Fruit fly (Drosophila melanogaster) whole organism, embryonic: Measurements from ENCODE around the gene CG4957.
A peak's percentile ranks its signal among the peaks of the same experiment; 100 is the strongest.

Experiments
- CG10543 ChIP-seq: fragments of 200-800 bp; sonication (Bioruptor generic); optimal IDR thresholded peaks from 3 replicates; lab custom pipeline; 2017; ENCODE audit warnings: missing biosample characterization, mild to moderate bottlenecking, missing genetic modification characterization, moderate library complexity
- CG11093 ChIP-seq: fragments of 200-800 bp; sonication (Bioruptor generic); IDR thresholded peaks from 3 replicates; pipeline ENCODE4 v1.3.6; 2022; ENCODE audit warnings: missing biosample characterization, missing genetic modification characterization
- CG11723 ChIP-seq: fragments of 200-800 bp; sonication (Bioruptor generic); optimal IDR thresholded peaks from 2 replicates; lab custom pipeline; 2017; ENCODE audit warnings: missing biosample characterization, mild to moderate bottlenecking, missing genetic modification characterization
- CG12391 ChIP-seq: fragments of 200-800 bp; sonication (Bioruptor generic); optimal IDR thresholded peaks from 3 replicates; lab custom pipeline; 2018; ENCODE audit warnings: missing biosample characterization, mild to moderate bottlenecking, missing genetic modification characterization, moderate library complexity
- CG16779 ChIP-seq: fragments of 200-800 bp; sonication (Bioruptor generic); IDR thresholded peaks from 2 replicates; pipeline ENCODE4 v1.3.6; 2022; ENCODE audit warnings: missing biosample characterization, missing genetic modification characterization
- CG16815 ChIP-seq: fragments of 200-800 bp; sonication (Bioruptor generic); optimal IDR thresholded peaks from 3 replicates; lab custom pipeline; 2017; ENCODE audit warnings: missing biosample characterization, mild to moderate bottlenecking, missing genetic modification characterization
- CG17328 ChIP-seq: fragments of 200-800 bp; sonication (Bioruptor generic); IDR thresholded peaks from 2 replicates; pipeline ENCODE4 v1.3.6; 2022; ENCODE audit warnings: missing biosample characterization, missing genetic modification characterization
- CG1792 ChIP-seq: fragments of 200-800 bp; sonication (Bioruptor generic); optimal IDR thresholded peaks from 2 replicates; lab custom pipeline; 2016; ENCODE audit warnings: missing biosample characterization, missing genetic modification characterization
- CG18011 ChIP-seq: fragments of 200-800 bp; sonication (Bioruptor generic); optimal IDR thresholded peaks from 2 replicates; lab custom pipeline; 2017; ENCODE audit warnings: missing biosample characterization, missing genetic modification characterization, mild to moderate bottlenecking, moderate library complexity, missing genotype
- CG18262 ChIP-seq: fragments of 200-800 bp; optimal IDR thresholded peaks from 3 replicates; lab custom pipeline; 2019; ENCODE audit warnings: missing biosample characterization, mild to moderate bottlenecking, missing genetic modification characterization, moderate library complexity
- CG2116 ChIP-seq: fragments of 200-800 bp; sonication (Bioruptor generic); optimal IDR thresholded peaks from 3 replicates; lab custom pipeline; 2018; ENCODE audit warnings: missing biosample characterization, mild to moderate bottlenecking, missing genetic modification characterization
- CG2678 ChIP-seq: fragments of 200-800 bp; sonication (Bioruptor generic); optimal IDR thresholded peaks from 3 replicates; lab custom pipeline; 2019; ENCODE audit warnings: missing biosample characterization, mild to moderate bottlenecking, missing genetic modification characterization, moderate library complexity
- CG31365 ChIP-seq: fragments of 200-800 bp; sonication (Bioruptor generic); optimal IDR thresholded peaks from 2 replicates; lab custom pipeline; 2018; ENCODE audit warnings: missing biosample characterization, mild to moderate bottlenecking, missing genetic modification characterization
- CG3163 ChIP-seq: fragments of 200-800 bp; sonication (Bioruptor generic); optimal IDR thresholded peaks from 3 replicates; lab custom pipeline; 2016; ENCODE audit warnings: missing biosample characterization, missing genetic modification characterization
- CG7271 ChIP-seq: fragments of 200-800 bp; sonication (Bioruptor generic); optimal IDR thresholded peaks from 2 replicates; lab custom pipeline; 2018; ENCODE audit warnings: missing biosample characterization, mild to moderate bottlenecking, missing genetic modification characterization, moderate library complexity
- CG7357 ChIP-seq: fragments of 200-800 bp; sonication (Bioruptor generic); IDR thresholded peaks from 3 replicates; pipeline ENCODE4 v1.3.6; 2022; ENCODE audit warnings: missing biosample characterization, missing genetic modification characterization
- CG7987 ChIP-seq: fragments of 200-800 bp; sonication (Bioruptor generic); optimal IDR thresholded peaks from 2 replicates; lab custom pipeline; 2018; ENCODE audit warnings: missing biosample characterization, mild to moderate bottlenecking, missing genetic modification characterization, moderate library complexity
- CG8924 ChIP-seq: fragments of 200-800 bp; optimal IDR thresholded peaks from 3 replicates; lab custom pipeline; 2019; ENCODE audit warnings: missing biosample characterization, mild to moderate bottlenecking, missing genetic modification characterization, moderate library complexity
- Fer1 ChIP-seq: fragments of 200-800 bp; sonication (Bioruptor generic); optimal IDR thresholded peaks from 2 replicates; lab custom pipeline; 2017; ENCODE audit warnings: missing biosample characterization, mild to moderate bottlenecking, missing genetic modification characterization
- HmgD ChIP-seq: fragments of 200-800 bp; sonication (Bioruptor generic); optimal IDR thresholded peaks from 3 replicates; lab custom pipeline; 2016; ENCODE audit warnings: missing biosample characterization, missing genetic modification characterization
- Hr3 ChIP-seq: fragments of 200-800 bp; sonication (Bioruptor generic); optimal IDR thresholded peaks from 3 replicates; lab custom pipeline; 2016; ENCODE audit warnings: missing biosample characterization, missing genetic modification characterization
- Mes4 ChIP-seq: fragments of 200-800 bp; sonication (Bioruptor generic); optimal IDR thresholded peaks from 2 replicates; lab custom pipeline; 2016; ENCODE audit warnings: missing biosample characterization, missing genetic modification characterization
- NfI ChIP-seq: fragments of 200-800 bp; sonication (Bioruptor generic); optimal IDR thresholded peaks from 3 replicates; lab custom pipeline; 2018; ENCODE audit warnings: missing biosample characterization, mild to moderate bottlenecking, missing genetic modification characterization, moderate library complexity
- Pdp1 ChIP-seq, 2 experiments: fragments of 200-800 bp; sonication (Bioruptor generic); optimal IDR thresholded peaks; 3 replicates each; lab custom pipeline; 2016; ENCODE audit warnings: missing biosample characterization in 2 of 2, missing genetic modification characterization in 2 of 2, mild to moderate bottlenecking in 1 of 2, moderate library complexity in 1 of 2
- Rx ChIP-seq: fragments of 200-800 bp; sonication (Bioruptor generic); IDR thresholded peaks from 2 replicates; pipeline ENCODE4 v1.3.6; 2022; ENCODE audit warnings: missing biosample characterization, missing genetic modification characterization
- Scr ChIP-seq: fragments of 200-800 bp; sonication (Bioruptor generic); IDR thresholded peaks from 2 replicates; pipeline ENCODE4 v1.3.6; 2022; ENCODE audit warnings: missing biosample characterization, missing genetic modification characterization; ENCODE audit not compliant: partially characterized antibody
- Sin3A ChIP-seq: fragments of >200 bp; optimal IDR thresholded peaks from 2 replicates; lab custom pipeline; 2018
- Stat92E ChIP-seq, 3 experiments: fragments of >200 bp in 2 of 3; fragments of 200-800 bp in 1 of 3; sonication (Bioruptor generic) in 1 of 3; optimal IDR thresholded peaks; 2 replicates each; lab custom pipeline; 2017 to 2019; ENCODE audit warnings: missing biosample characterization in 3 of 3, missing genetic modification characterization in 3 of 3, mild to moderate bottlenecking in 1 of 3, moderate library complexity in 1 of 3
- YL-1 ChIP-seq: fragments of 200-800 bp; sonication (Bioruptor generic); optimal IDR thresholded peaks from 3 replicates; lab custom pipeline; 2017; ENCODE audit warnings: missing biosample characterization, mild to moderate bottlenecking, missing genetic modification characterization
- abd-A ChIP-seq: fragments of 200-800 bp; sonication (Bioruptor generic); optimal IDR thresholded peaks from 3 replicates; lab custom pipeline; 2019; ENCODE audit warnings: missing biosample characterization, mild to moderate bottlenecking, missing genetic modification characterization, moderate library complexity
- caup ChIP-seq: fragments of 200-800 bp; sonication (Bioruptor generic); optimal IDR thresholded peaks from 3 replicates; lab custom pipeline; 2017; ENCODE audit warnings: missing biosample characterization, mild to moderate bottlenecking, missing genetic modification characterization, moderate library complexity; ENCODE audit not compliant: severe bottlenecking
- cg ChIP-seq: fragments of 200-800 bp; sonication (Bioruptor generic); optimal IDR thresholded peaks from 3 replicates; lab custom pipeline; 2019; ENCODE audit warnings: missing biosample characterization, mild to moderate bottlenecking, missing genetic modification characterization, moderate library complexity
- crc ChIP-seq: fragments of 200-800 bp; sonication (Bioruptor generic); optimal IDR thresholded peaks from 2 replicates; lab custom pipeline; 2016; ENCODE audit warnings: missing biosample characterization, missing genetic modification characterization
- dimm ChIP-seq: fragments of 200-800 bp; sonication (Bioruptor generic); IDR thresholded peaks from 2 replicates; pipeline ENCODE4 v1.3.6; 2022; ENCODE audit warnings: missing biosample characterization, missing genetic modification characterization
- esg ChIP-seq: fragments of 200-800 bp; sonication (Bioruptor generic); conservative IDR thresholded peaks from 2 replicates; pipeline ENCODE4 v1.3.6; 2022; ENCODE audit warnings: missing biosample characterization, missing genetic modification characterization
- fu2 ChIP-seq: fragments of 200-800 bp; sonication (Bioruptor generic); optimal IDR thresholded peaks from 2 replicates; lab custom pipeline; 2016; ENCODE audit warnings: missing biosample characterization, missing genetic modification characterization
- grau ChIP-seq: fragments of 200-800 bp; optimal IDR thresholded peaks from 3 replicates; lab custom pipeline; 2019; ENCODE audit warnings: missing biosample characterization, mild to moderate bottlenecking, missing genetic modification characterization, moderate library complexity
- gro ChIP-seq: fragments of 200-800 bp; sonication (Bioruptor generic); optimal IDR thresholded peaks from 2 replicates; lab custom pipeline; 2016; ENCODE audit warnings: missing biosample characterization, missing genetic modification characterization
- jigr1 ChIP-seq: fragments of 200-800 bp; sonication (Bioruptor generic); IDR thresholded peaks from 3 replicates; pipeline ENCODE4 v1.3.6; 2022; ENCODE audit warnings: missing biosample characterization, missing genetic modification characterization
- jumu ChIP-seq: fragments of 200-800 bp; sonication (Bioruptor generic); optimal IDR thresholded peaks from 3 replicates; lab custom pipeline; 2016; ENCODE audit warnings: missing biosample characterization, missing genetic modification characterization
- lilli ChIP-seq: fragments of 200-800 bp; sonication (Bioruptor generic); optimal IDR thresholded peaks from 3 replicates; lab custom pipeline; 2016; ENCODE audit warnings: missing biosample characterization, missing genetic modification characterization
- nerfin-1 ChIP-seq: fragments of 200-800 bp; sonication (Bioruptor generic); optimal IDR thresholded peaks from 3 replicates; lab custom pipeline; 2019; ENCODE audit warnings: missing biosample characterization, mild to moderate bottlenecking, missing genetic modification characterization, moderate library complexity
- nmo ChIP-seq: fragments of 200-800 bp; sonication (Bioruptor generic); optimal IDR thresholded peaks from 2 replicates; lab custom pipeline; 2018; ENCODE audit warnings: missing biosample characterization, mild to moderate bottlenecking, missing genetic modification characterization, moderate library complexity
- pita ChIP-seq: fragments of 200-800 bp; sonication (Bioruptor generic); optimal IDR thresholded peaks from 2 replicates; lab custom pipeline; 2017; ENCODE audit warnings: missing biosample characterization, mild to moderate bottlenecking, missing genetic modification characterization
- row ChIP-seq: fragments of 200-800 bp; sonication (Bioruptor generic); IDR thresholded peaks from 3 replicates; pipeline ENCODE4 v1.3.6; 2022; ENCODE audit warnings: missing biosample characterization, missing genetic modification characterization
- sd ChIP-seq: fragments of 200-800 bp; sonication (Bioruptor generic); optimal IDR thresholded peaks from 3 replicates; lab custom pipeline; 2018; ENCODE audit warnings: missing biosample characterization, mild to moderate bottlenecking, missing genetic modification characterization, moderate library complexity
- so ChIP-seq: fragments of 200-800 bp; sonication (Bioruptor generic); IDR thresholded peaks from 3 replicates; pipeline ENCODE4 v1.3.6; 2022; ENCODE audit warnings: missing biosample characterization, missing genetic modification characterization
- sqz ChIP-seq: fragments of 200-800 bp; sonication (Bioruptor generic); optimal IDR thresholded peaks from 3 replicates; lab custom pipeline; 2018; ENCODE audit warnings: missing biosample characterization, mild to moderate bottlenecking, missing genetic modification characterization
- ssp ChIP-seq: fragments of 200-800 bp; sonication (Bioruptor generic); IDR thresholded peaks from 2 replicates; pipeline ENCODE4 v1.3.6; 2022; ENCODE audit warnings: missing biosample characterization, missing genetic modification characterization
- vfl ChIP-seq: fragments of 200-800 bp; sonication (Bioruptor generic); optimal IDR thresholded peaks from 2 replicates; lab custom pipeline; 2016; ENCODE audit warnings: missing biosample characterization, missing genetic modification characterization
- zf30C ChIP-seq: fragments of 200-800 bp; sonication (Bioruptor generic); optimal IDR thresholded peaks from 3 replicates; lab custom pipeline; 2018; ENCODE audit warnings: missing biosample characterization, mild to moderate bottlenecking, missing genetic modification characterization

Gene CG4957

dm6 chr2L:10255725-10256158 lies 12.9 kb upstream of the CG4957 start, which contains the start of gene CG5676 (continued):
- TF ChIP-seq Pdp1 (GFP tag; optimal IDR thresholded peaks at IDR 0.05; lab: Kevin White, UChicago) (peak in 1 of 2 experiments; percentile 74), CG12391 (tag; lab: Kevin White, UChicago) (no peak), Mes4 (no peak), CG10543 (GFP tag; lab: Kevin White, UChicago) (no peak), CG17328 (GFP tag; lab: Robert Waterston, UW) (no peak), vfl (GFP tag; lab: Kevin White, UChicago) (no peak), CG18011 (GFP tag; lab: Kevin White, UChicago) (no peak), YL-1 (GFP tag; lab: Kevin White, UChicago) (peak; percentile 46), CG3163 (GFP tag; lab: Kevin White, UChicago) (no peak), jigr1 (GFP tag; lab: Robert Waterston, UW) (no peak), nmo (GFP tag; lab: Kevin White, UChicago) (peak; percentile 39), fu2 (GFP tag; lab: Kevin White, UChicago) (no peak), Sin3A (no peak), sd (tag; lab: Kevin White, UChicago) (no peak), Rx (GFP tag; lab: Robert Waterston, UW) (no peak), zf30C (GFP tag; lab: Kevin White, UChicago) (no peak), Hr3 (GFP tag; lab: Kevin White, UChicago) (no peak), ssp (GFP tag; lab: Robert Waterston, UW) (no peak), Scr (GFP tag; lab: Robert Waterston, UW) (peak; percentile 26; the same call in 1 of the 2 replicates), CG11723 (GFP tag; lab: Kevin White, UChicago) (peak; percentile 51), CG7271 (tag; lab: Kevin White, UChicago) (peak; percentile 23), CG31365 (tag; lab: Kevin White, UChicago) (no peak), NfI (GFP tag; lab: Kevin White, UChicago) (no peak), CG2678 (tag; lab: Kevin White, UChicago) (no peak), CG16815 (GFP tag; lab: Kevin White, UChicago) (no peak), nerfin-1 (tag; lab: Kevin White, UChicago) (peak; percentile 11), pita (GFP tag; lab: Kevin White, UChicago) (no peak), CG1792 (GFP tag; lab: Kevin White, UChicago) (no peak), crc (GFP tag; lab: Kevin White, UChicago) (no peak), esg (GFP tag; lab: Robert Waterston, UW) (no peak), grau (no peak), CG8924 (no peak), jumu (GFP tag; lab: Kevin White, UChicago) (no peak), Fer1 (GFP tag; lab: Kevin White, UChicago) (peak; percentile 19), Stat92E (GFP tag; optimal IDR thresholded peaks at IDR 0.05; lab: Kevin White, UChicago) (no peak), so (GFP tag; lab: Robert Waterston, UW) (no peak), CG18262 (tag; lab: Kevin White, UChicago) (peak; percentile 4), CG7987 (GFP tag; lab: Kevin White, UChicago) (no peak), abd-A (tag; lab: Kevin White, UChicago) (no peak), row (peak; percentile 50; the same call in 1 of the 3 replicates), gro (GFP tag; lab: Kevin White, UChicago) (no peak), CG11093 (GFP tag; lab: Robert Waterston, UW) (no peak), CG16779 (GFP tag; lab: Robert Waterston, UW) (no peak), dimm (no peak), caup (GFP tag; lab: Kevin White, UChicago) (no peak), CG7357 (GFP tag; lab: Robert Waterston, UW) (no peak), HmgD (GFP tag; lab: Kevin White, UChicago) (no peak), CG2116 (GFP tag; lab: Kevin White, UChicago) (no peak), lilli (GFP tag; lab: Kevin White, UChicago) (no peak), cg (GFP tag; lab: Kevin White, UChicago) (peak; percentile 5), sqz (GFP tag; lab: Kevin White, UChicago) (no peak)
